Worm (Caenorhabditis elegans) whole organism, L4 larva: Measurements from ENCODE around the gene F54B11.10.
A peak's percentile ranks its signal among the peaks of the same experiment; 100 is the strongest.

Source experiments
- F10B5.3 ChIP-seq: sonication (generic microtip); optimal IDR thresholded peaks from 2 replicates; lab custom pipeline; 2016; ENCODE audit warnings: mild to moderate bottlenecking, missing genetic modification characterization, missing compliant biosample characterization
- F26F4.8 ChIP-seq: fragments of 200-800 bp; sonication (Bioruptor generic); conservative IDR thresholded peaks from 2 replicates; pipeline ENCODE4 v1.3.6; 2022; ENCODE audit warnings: missing genetic modification characterization, missing compliant biosample characterization
- F37D6.2 ChIP-seq: sonication (generic microtip); optimal IDR thresholded peaks from 2 replicates; lab custom pipeline; 2016; ENCODE audit warnings: mild to moderate bottlenecking, missing genetic modification characterization, missing compliant biosample characterization
- T20F7.1 ChIP-seq: fragments of 200-800 bp; sonication (Bioruptor generic); optimal IDR thresholded peaks from 2 replicates; lab custom pipeline; 2018; ENCODE audit warnings: mild to moderate bottlenecking, missing genetic modification characterization, missing compliant biosample characterization
- Y105C5A.15 ChIP-seq: fragments of 200-800 bp; sonication (Bioruptor generic); IDR thresholded peaks from 2 replicates; pipeline ENCODE4 v1.3.6; 2022; ENCODE audit warnings: missing genetic modification characterization, missing compliant biosample characterization
- ZK546.5 ChIP-seq, 2 experiments: sonication (generic microtip); optimal IDR thresholded peaks; 2 replicates each; lab custom pipeline; 2017; ENCODE audit warnings: missing biosample characterization in 2 of 2, missing genetic modification characterization in 2 of 2
- aly-2 ChIP-seq: sonication (generic microtip); optimal IDR thresholded peaks from 2 replicates; lab custom pipeline; 2018; ENCODE audit warnings: missing biosample characterization, missing genetic modification characterization
- ceh-20 ChIP-seq: fragments of 200-800 bp; sonication (Bioruptor generic); IDR thresholded peaks from 2 replicates; pipeline ENCODE4 v1.3.6; 2022; ENCODE audit warnings: missing genetic modification reagents, missing genetic modification characterization, missing compliant biosample characterization
- ceh-32 ChIP-seq: sonication (generic microtip); optimal IDR thresholded peaks from 2 replicates; lab custom pipeline; 2016; ENCODE audit warnings: mild to moderate bottlenecking, missing genetic modification characterization, missing compliant biosample characterization; ENCODE audit not compliant: poor library complexity
- ceh-62 ChIP-seq: sonication (generic microtip); optimal IDR thresholded peaks from 2 replicates; lab custom pipeline; 2017; ENCODE audit warnings: missing biosample characterization, missing genetic modification characterization
- daf-12 ChIP-seq: fragments of 150-350 bp; optimal IDR thresholded peaks from 2 replicates; lab custom pipeline; 2014; ENCODE audit warnings: missing biosample characterization, missing genetic modification reagents, missing genetic modification characterization
- daf-16 ChIP-seq, 3 experiments: sonication (generic microtip); optimal IDR thresholded peaks; 2 replicates each; lab custom pipeline; 2016 to 2017; ENCODE audit warnings: missing genetic modification characterization in 3 of 3, missing genetic modification reagents in 3 of 3, mild to moderate bottlenecking in 2 of 3, missing compliant biosample characterization in 2 of 3, missing biosample characterization in 1 of 3, moderate library complexity in 1 of 3
- daf-19 ChIP-seq: fragments of 200-800 bp; sonication (Bioruptor generic); conservative IDR thresholded peaks from 2 replicates; pipeline ENCODE4 v1.3.6; 2022; ENCODE audit warnings: missing genetic modification characterization, missing compliant biosample characterization
- daf-8 ChIP-seq: fragments of 200-800 bp; sonication (Bioruptor generic); IDR thresholded peaks from 2 replicates; pipeline ENCODE4 v1.3.6; 2022; ENCODE audit warnings: missing genetic modification characterization, missing compliant biosample characterization
- dmd-6 ChIP-seq: fragments of 200-800 bp; sonication (Bioruptor generic); IDR thresholded peaks from 2 replicates; pipeline ENCODE4 v1.3.6; 2022; ENCODE audit warnings: missing genetic modification reagents, missing genetic modification characterization, missing compliant biosample characterization
- dmd-8 ChIP-seq: fragments of 200-800 bp; sonication (Bioruptor generic); IDR thresholded peaks from 2 replicates; pipeline ENCODE4 v1.3.6; 2022; ENCODE audit warnings: missing genetic modification characterization, missing compliant biosample characterization
- dpl-1 ChIP-seq: fragments of 150-350 bp; optimal IDR thresholded peaks from 2 replicates; lab custom pipeline; 2014; ENCODE audit warnings: missing biosample characterization, missing genetic modification reagents, missing genetic modification characterization
- duxl-1 ChIP-seq: sonication (generic microtip); optimal IDR thresholded peaks from 2 replicates; lab custom pipeline; 2016; ENCODE audit warnings: mild to moderate bottlenecking, missing genetic modification characterization, moderate library complexity, missing compliant biosample characterization; ENCODE audit not compliant: poor library complexity
- egl-43 ChIP-seq: fragments of 200-800 bp; sonication (Bioruptor generic); IDR thresholded peaks from 2 replicates; pipeline ENCODE4 v1.3.6; 2022; ENCODE audit warnings: missing genetic modification reagents, missing genetic modification characterization, missing compliant biosample characterization
- fkh-10 ChIP-seq: fragments of 150-350 bp; optimal IDR thresholded peaks from 2 replicates; lab custom pipeline; 2014; ENCODE audit warnings: missing biosample characterization, missing genetic modification reagents, missing genetic modification characterization
- gei-8 ChIP-seq: fragments of 200-800 bp; sonication (Bioruptor generic); optimal IDR thresholded peaks from 2 replicates; lab custom pipeline; 2018; ENCODE audit warnings: mild to moderate bottlenecking, missing genetic modification characterization, missing compliant biosample characterization
- hif-1 ChIP-seq, 2 experiments: sonication (generic microtip); optimal IDR thresholded peaks; 2 replicates each; lab custom pipeline; 2016 to 2017; ENCODE audit warnings: missing compliant biosample characterization in 2 of 2, missing genetic modification characterization in 2 of 2, missing genetic modification reagents in 2 of 2, missing genotype in 2 of 2, mild to moderate bottlenecking in 1 of 2
- lin-1 ChIP-seq: fragments of 200-800 bp; sonication (Bioruptor generic); IDR thresholded peaks from 2 replicates; pipeline ENCODE4 v1.3.6; 2022; ENCODE audit warnings: missing genetic modification reagents, missing genetic modification characterization, missing compliant biosample characterization
- lsy-2 ChIP-seq, 2 experiments: fragments of 150-350 bp in 1 of 2; sonication (generic microtip) in 1 of 2; optimal IDR thresholded peaks; 2 replicates each; lab custom pipeline; 2014 to 2017; ENCODE audit warnings: missing biosample characterization in 2 of 2, missing genetic modification characterization in 2 of 2
- madf-9 ChIP-seq: fragments of 200-800 bp; sonication (Bioruptor generic); conservative IDR thresholded peaks from 2 replicates; pipeline ENCODE4 v1.3.6; 2022; ENCODE audit warnings: missing genetic modification reagents, missing genetic modification characterization, missing compliant biosample characterization
- mdt-29 ChIP-seq: fragments of 200-800 bp; sonication (Bioruptor generic); IDR thresholded peaks from 2 replicates; pipeline ENCODE4 v1.3.6; 2022; ENCODE audit warnings: missing genetic modification reagents, missing genetic modification characterization, missing compliant biosample characterization
- mes-2 ChIP-seq: sonication (generic microtip); optimal IDR thresholded peaks from 2 replicates; lab custom pipeline; 2016; ENCODE audit warnings: missing genotype, mild to moderate bottlenecking, missing genetic modification characterization, missing compliant biosample characterization; ENCODE audit not compliant: poor library complexity, severe bottlenecking
- nhr-10 ChIP-seq: fragments of 150-350 bp; optimal IDR thresholded peaks from 2 replicates; lab custom pipeline; 2014; ENCODE audit warnings: missing biosample characterization, missing genetic modification characterization
- nhr-11 ChIP-seq: fragments of 150-350 bp; optimal IDR thresholded peaks from 2 replicates; lab custom pipeline; 2014; ENCODE audit warnings: missing biosample characterization, missing genetic modification characterization
- nhr-28 ChIP-seq: fragments of 150-350 bp; optimal IDR thresholded peaks from 2 replicates; lab custom pipeline; 2014; ENCODE audit warnings: missing biosample characterization, missing genetic modification characterization
- nhr-6 ChIP-seq: fragments of 150-350 bp; optimal IDR thresholded peaks from 2 replicates; lab custom pipeline; 2014; ENCODE audit warnings: missing biosample characterization, missing genetic modification characterization
- nhr-77 ChIP-seq: fragments of 150-350 bp; optimal IDR thresholded peaks from 2 replicates; lab custom pipeline; 2014; ENCODE audit warnings: missing biosample characterization, missing genetic modification characterization
- php-3 ChIP-seq: fragments of 200-800 bp; sonication (Bioruptor generic); IDR thresholded peaks from 2 replicates; pipeline ENCODE4 v1.3.6; 2022; ENCODE audit warnings: missing genetic modification reagents, missing genetic modification characterization, missing compliant biosample characterization
- rbr-2 ChIP-seq: sonication (generic microtip); optimal IDR thresholded peaks from 2 replicates; lab custom pipeline; 2016; ENCODE audit warnings: missing genotype, missing genetic modification characterization, missing compliant biosample characterization
- set-16 ChIP-seq: fragments of 200-800 bp; sonication (Bioruptor generic); IDR thresholded peaks from 2 replicates; pipeline ENCODE4 v1.3.6; 2022; ENCODE audit warnings: missing genetic modification reagents, missing genetic modification characterization, missing compliant biosample characterization
- snpc-1.2 ChIP-seq: fragments of 200-800 bp; sonication (Bioruptor generic); IDR thresholded peaks from 2 replicates; pipeline ENCODE4 v1.3.6; 2022; ENCODE audit warnings: missing genetic modification reagents, missing genetic modification characterization, missing compliant biosample characterization
- zag-1 ChIP-seq: fragments of 150-350 bp; optimal IDR thresholded peaks from 2 replicates; lab custom pipeline; 2014; ENCODE audit warnings: missing biosample characterization, missing genetic modification characterization
- ztf-11 ChIP-seq: fragments of 150-350 bp; optimal IDR thresholded peaks from 2 replicates; lab custom pipeline; 2014; ENCODE audit warnings: missing biosample characterization, missing genetic modification characterization
- ztf-7 ChIP-seq: fragments of 150-350 bp; optimal IDR thresholded peaks from 2 replicates; lab custom pipeline; 2014; ENCODE audit warnings: missing biosample characterization, missing genetic modification characterization

F54B11.10 gene

ce11 chrX:13583895-13584344 lies 2.0 kb downstream of the F54B11.10 start (continued):
- TF ChIP-seq F10B5.3 (no peak), T20F7.1 (no peak)
- TF ChIP-seq, all 104 proteins: peak for 23

ce11 chrX:13584725-13585371 lies 2.9 kb downstream of the F54B11.10 start, which contains the start of gene unc-84:
Gene unc-84, plus strand, starts transcription at chrX:13584775.
- TF ChIP-seq hif-1 (tag; optimal IDR thresholded peaks at IDR 0.05; lab: Kevin White, UChicago): peak in 1 of 2 experiments; percentile 24
- TF ChIP-seq daf-16 (GFP tag; optimal IDR thresholded peaks at IDR 0.05; lab: Kevin White, UChicago): no peak
- TF ChIP-seq daf-16 (tag; optimal IDR thresholded peaks at IDR 0.05; lab: Kevin White, UChicago): peak; percentile 25
- TF ChIP-seq dpl-1: peak; percentile 66
- no peak for TF ChIP-seq duxl-1 (tag; lab: Kevin White, UChicago)
- TF ChIP-seq mes-2 (tag; lab: Kevin White, UChicago): peak; percentile 74
- no peak for TF ChIP-seq daf-8

- TF ChIP-seq php-3 (GFP tag; lab: Robert Waterston, UW) (no peak), F10B5.3 (no peak), fkh-10 (GFP tag; lab: Kevin White, UChicago) (no peak), egl-43 (GFP tag; lab: Robert Waterston, UW) (no peak), nhr-11 (tag; lab: Kevin White, UChicago) (no peak), Y105C5A.15 (GFP tag; lab: Robert Waterston, UW) (no peak), F26F4.8 (GFP tag; lab: Robert Waterston, UW) (no peak), ceh-32 (tag; lab: Kevin White, UChicago) (no peak), ceh-62 (tag; lab: Kevin White, UChicago) (no peak), daf-19 (GFP tag; lab: Robert Waterston, UW) (no peak), ZK546.5 (tag; optimal IDR thresholded peaks at IDR 0.05; lab: Kevin White, UChicago) (no peak), madf-9 (GFP tag; lab: Robert Waterston, UW) (no peak), rbr-2 (tag; lab: Kevin White, UChicago) (no peak), lsy-2 (tag; optimal IDR thresholded peaks at IDR 0.05; lab: Kevin White, UChicago) (no peak), nhr-77 (no peak)
Measured at ce11 chrX:13589735-13590134, 7.8 kb downstream of the F54B11.10 start, which contains the start of gene col-9. Gene col-9, plus strand, starts transcription at chrX:13590035.

- TF ChIP-seq set-16 (peak; percentile 90), daf-12 (tag; lab: Kevin White, UChicago) (no peak), lin-1 (GFP tag; lab: Robert Waterston, UW) (no peak), ceh-20 (no peak), daf-16 (GFP tag; optimal IDR thresholded peaks at IDR 0.05; lab: Kevin White, UChicago) (no peak), daf-16 (tag; optimal IDR thresholded peaks at IDR 0.05; lab: Kevin White, UChicago) (no peak), egl-43 (GFP tag; lab: Robert Waterston, UW) (0 out of 2 replicates have a peak, but pooled peaks have one; percentile 37), dmd-8 (GFP tag; lab: Robert Waterston, UW) (0 out of 2 replicates have a peak, but pooled peaks have one; percentile 52), snpc-1.2 (GFP tag; lab: Robert Waterston, UW) (0 out of 2 replicates have a peak, but pooled peaks have one; percentile 56)
Measured at ce11 chrX:13590688-13591087, 8.8 kb downstream of the F54B11.10 start.

- TF ChIP-seq rbr-2 (tag; lab: Kevin White, UChicago) (no peak), nhr-28 (tag; lab: Kevin White, UChicago) (no peak), T20F7.1 (no peak), F37D6.2 (tag; lab: Kevin White, UChicago) (no peak), nhr-10 (tag; lab: Kevin White, UChicago) (no peak), ztf-11 (tag; lab: Kevin White, UChicago) (no peak), dmd-6 (no peak), aly-2 (tag; lab: Kevin White, UChicago) (no peak), mdt-29 (GFP tag; lab: Robert Waterston, UW) (no peak), duxl-1 (tag; lab: Kevin White, UChicago) (no peak), fkh-10 (GFP tag; lab: Kevin White, UChicago) (no peak), zag-1 (tag; lab: Kevin White, UChicago) (no peak), gei-8 (GFP tag; lab: Kevin White, UChicago) (no peak), php-3 (GFP tag; lab: Robert Waterston, UW) (no peak), ztf-7 (tag; lab: Kevin White, UChicago) (no peak), nhr-6 (no peak)
Measured at ce11 chrX:13591175-13591574, 9.3 kb downstream of the F54B11.10 start, which contains the start of gene col-44. Gene col-44, plus strand, starts transcription at chrX:13591475.
